Fruit fly (Drosophila melanogaster): ENCODE data around the gene ifc.

Gene ifc

DNA sequence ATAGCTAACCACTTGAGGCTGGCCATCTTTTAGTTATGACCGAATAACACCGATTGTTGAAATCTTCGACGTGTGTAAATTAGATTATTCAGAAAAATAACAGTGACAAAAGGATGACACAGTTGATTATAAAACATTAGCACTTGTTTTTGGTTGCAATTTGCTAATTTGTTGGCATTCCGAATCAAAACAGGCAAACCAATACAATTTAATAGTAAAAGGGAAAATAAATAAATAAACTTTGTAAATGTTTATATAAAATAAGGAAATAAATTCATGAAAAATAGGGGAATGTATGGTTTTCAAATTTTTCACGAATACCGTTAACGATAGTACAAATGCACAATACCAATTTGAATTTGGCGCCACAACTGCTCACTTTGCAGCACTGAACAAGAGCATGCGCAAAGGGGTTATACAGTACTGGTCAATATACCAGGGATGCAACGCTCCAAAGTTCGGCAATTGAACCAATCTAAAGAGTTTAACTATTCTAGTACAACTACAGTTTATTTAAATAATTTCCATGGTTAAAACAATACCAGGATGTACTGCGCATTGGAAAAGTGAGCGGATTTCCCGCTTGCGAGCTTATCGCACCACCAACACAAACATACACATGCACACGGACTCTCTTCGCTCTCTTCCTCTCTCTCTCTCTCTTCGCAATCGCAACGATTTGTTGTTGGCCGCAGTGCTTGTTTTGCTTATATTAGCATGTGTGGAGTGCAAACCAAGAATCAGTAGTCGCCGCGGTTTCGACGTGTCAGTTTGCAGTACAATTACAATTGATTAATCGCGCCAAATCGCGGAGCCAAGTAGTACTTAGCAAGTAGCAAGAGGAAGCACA lies 42.7 kb upstream of the ifc start, which contains the start of the genes Sfp26Ad and Gpdh1 (continued):
- TF ChIP-seq CG10669 (GFP tag; optimal IDR thresholded peaks at IDR 0.05) (peak; percentile 52), Eip93F (GFP tag; optimal IDR thresholded peaks at IDR 0.05) (no peak), Met (GFP tag; optimal IDR thresholded peaks at IDR 0.05) (peak; percentile 81), pdm3 (GFP tag; optimal IDR thresholded peaks at IDR 0.05) (peak; percentile 81), fd59A (GFP tag; optimal IDR thresholded peaks at IDR 0.05) (peak; percentile 28), CG15336 (GFP tag; IDR thresholded peaks at IDR 0.05) (peak; percentile 62), CG3919 (GFP tag; optimal IDR thresholded peaks at IDR 0.05) (peak; percentile 83), CG8319 (GFP tag; optimal IDR thresholded peaks at IDR 0.05) (peak; percentile 38), eg (GFP tag; IDR thresholded peaks at IDR 0.05) (peak; percentile 39; the same call in 2 of the 3 replicates), achi (GFP tag; optimal IDR thresholded peaks at IDR 0.05) (peak; percentile 66), CG11762 (GFP tag; optimal IDR thresholded peaks at IDR 0.05; ENCODE audit: insufficient read depth) (peak; percentile 36), CG6854 (GFP tag; optimal IDR thresholded peaks at IDR 0.05) (peak; percentile 50), Gug (GFP tag; IDR thresholded peaks at IDR 0.05) (no peak), Hr38 (GFP tag; optimal IDR thresholded peaks at IDR 0.05) (no peak), dac (GFP tag; optimal IDR thresholded peaks at IDR 0.05) (no peak), CG31627 (GFP tag; optimal IDR thresholded peaks at IDR 0.05) (peak; percentile 75), CG4318 (GFP tag; optimal IDR thresholded peaks at IDR 0.05) (no peak), CG32006 (GFP tag; optimal IDR thresholded peaks at IDR 0.05) (peak; percentile 58), Ets96B (tag; optimal IDR thresholded peaks at IDR 0.05) (peak; percentile 52), fd85E (GFP tag; optimal IDR thresholded peaks at IDR 0.05) (no peak), vri (GFP tag; optimal IDR thresholded peaks at IDR 0.05) (peak; percentile 90), CG3032 (tag; optimal IDR thresholded peaks at IDR 0.05) (peak; percentile 63), ss (GFP tag; optimal IDR thresholded peaks at IDR 0.05) (peak; percentile 77 to 79), net (GFP tag; optimal IDR thresholded peaks at IDR 0.05) (peak; percentile 62), cyc (GFP tag; optimal IDR thresholded peaks at IDR 0.05) (peak; percentile 81), svp (GFP tag) (peak; percentile 82), Sox102F (GFP tag; optimal IDR thresholded peaks at IDR 0.05) (peak; percentile 79)

DNA sequence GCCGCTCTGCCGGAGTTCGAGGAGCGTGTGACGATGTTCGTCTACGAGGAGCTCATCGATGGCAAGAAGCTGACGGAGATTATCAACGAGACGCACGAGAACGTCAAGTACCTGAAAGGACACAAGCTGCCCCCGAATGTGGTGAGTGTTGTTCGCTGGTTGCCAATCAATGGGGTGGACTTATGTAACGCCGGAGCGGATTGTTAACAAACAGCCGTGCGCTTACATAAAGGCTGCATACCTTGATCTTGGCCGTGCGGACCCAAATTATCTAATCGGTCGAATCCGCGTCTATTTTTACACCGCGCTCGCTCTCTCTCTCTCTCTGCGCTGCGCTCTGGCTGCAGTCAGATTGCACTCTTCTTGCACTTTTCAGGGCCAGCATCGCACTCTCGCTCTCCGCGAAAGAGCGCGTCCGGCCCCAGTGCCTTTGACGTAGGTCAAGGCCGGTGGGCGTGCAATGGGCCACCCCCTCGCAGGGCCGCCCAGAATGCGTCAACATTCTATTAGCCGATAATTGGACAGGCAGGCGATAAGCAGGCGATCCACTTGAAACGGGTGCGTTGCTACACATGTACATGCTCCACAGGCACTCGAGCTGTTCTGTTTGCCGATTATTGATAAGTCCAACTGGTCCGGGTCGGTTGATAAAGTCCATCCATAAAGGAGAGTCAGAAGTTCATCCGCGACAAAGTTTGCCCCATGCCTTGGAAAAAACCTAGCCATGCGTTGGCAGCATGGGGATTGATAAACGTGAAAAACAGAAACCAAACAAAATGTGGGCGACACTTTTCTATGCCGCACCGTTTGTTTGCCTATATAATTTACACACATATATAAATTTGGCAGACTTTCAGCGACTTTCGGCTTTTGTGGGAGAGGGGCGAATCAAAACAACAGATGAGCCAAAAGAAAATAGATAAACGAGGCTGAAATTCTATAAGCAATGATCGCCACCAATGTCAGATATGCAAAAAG lies 41.6 kb upstream of the ifc start:
- no peak for TF ChIP-seq CG8319 (GFP tag; optimal IDR thresholded peaks at IDR 0.05)
- peak; percentile 99 for TF ChIP-seq svp (GFP tag)
- TF ChIP-seq CG15336 (GFP tag; IDR thresholded peaks at IDR 0.05), result peak; percentile 40; the same call in 1 of the 2 replicates
- no peak for TF ChIP-seq dsx (GFP tag; optimal IDR thresholded peaks at IDR 0.05; ENCODE audit: poor library complexity, severe bottlenecking)
- peak; percentile 74 for TF ChIP-seq fkh (GFP tag; optimal IDR thresholded peaks at IDR 0.05)
- TF ChIP-seq CG1621 (tag; optimal IDR thresholded peaks at IDR 0.05), result peak; percentile 22
- peak; percentile 58 for TF ChIP-seq CG16779 (tag; optimal IDR thresholded peaks at IDR 0.05)
- no peak for TF ChIP-seq cyc (GFP tag; optimal IDR thresholded peaks at IDR 0.05)
- TF ChIP-seq CG32006 (GFP tag; optimal IDR thresholded peaks at IDR 0.05), result no peak
- peak; percentile 29 for TF ChIP-seq Eip75B (GFP tag; optimal IDR thresholded peaks at IDR 0.05)
- TF ChIP-seq Eip93F (GFP tag; optimal IDR thresholded peaks at IDR 0.05), result peak; percentile 10
- no peak for TF ChIP-seq esn (GFP tag; optimal IDR thresholded peaks at IDR 0.05)
- TF ChIP-seq CG10631 (GFP tag; optimal IDR thresholded peaks at IDR 0.05), result no peak
- TF ChIP-seq Smox (GFP tag; optimal IDR thresholded peaks at IDR 0.05), result no peak
- no peak for TF ChIP-seq fd85E (GFP tag; optimal IDR thresholded peaks at IDR 0.05)
- TF ChIP-seq Hr38 (GFP tag; optimal IDR thresholded peaks at IDR 0.05), result no peak
- TF ChIP-seq CG8119 (GFP tag; IDR thresholded peaks at IDR 0.05), result 0 out of 3 replicates have a peak, but pooled peaks have one; percentile 20
- TF ChIP-seq Met (GFP tag; optimal IDR thresholded peaks at IDR 0.05), result no peak
- TF ChIP-seq topi (GFP tag; optimal IDR thresholded peaks at IDR 0.05), result no peak
- no peak for TF ChIP-seq CG11902 (GFP tag; optimal IDR thresholded peaks at IDR 0.05)
- TF ChIP-seq salr (GFP tag; optimal IDR thresholded peaks at IDR 0.05), result no peak
- TF ChIP-seq vri (GFP tag; optimal IDR thresholded peaks at IDR 0.05), result peak; percentile 58
- TF ChIP-seq pdm3 (GFP tag; optimal IDR thresholded peaks at IDR 0.05), result no peak
- 0 out of 2 replicates have a peak, but pooled peaks have one; percentile 30 for TF ChIP-seq Gug (GFP tag; IDR thresholded peaks at IDR 0.05)
- peak; percentile 58; the same call in 1 of the 3 replicates for TF ChIP-seq CG6163 (GFP tag; IDR thresholded peaks at IDR 0.05)
- TF ChIP-seq CG4318 (GFP tag; optimal IDR thresholded peaks at IDR 0.05), result no peak
- no peak for TF ChIP-seq Sox14 (GFP tag; optimal IDR thresholded peaks at IDR 0.05)
- TF ChIP-seq acj6 (GFP tag; optimal IDR thresholded peaks at IDR 0.05), result no peak
- TF ChIP-seq CG8632 (GFP tag; optimal IDR thresholded peaks at IDR 0.05), result no peak
- TF ChIP-seq lz (GFP tag; optimal IDR thresholded peaks at IDR 0.05), result no peak
- TF ChIP-seq CG31627 (GFP tag; optimal IDR thresholded peaks at IDR 0.05), result no peak
